Worm (Caenorhabditis elegans) whole organism, early embryonic: Measurements from ENCODE around the gene ceh-37.

Experiments used
- B0310.2 ChIP-seq: sonication (generic microtip); optimal IDR thresholded peaks from 2 replicates; lab custom pipeline; 2016; ENCODE audit warnings: mild to moderate bottlenecking, missing genetic modification characterization, missing compliant biosample characterization
- F13C5.2 ChIP-seq: sonication (generic microtip); optimal IDR thresholded peaks from 2 replicates; lab custom pipeline; 2017; ENCODE audit warnings: mild to moderate bottlenecking, missing genetic modification characterization, inconsistent platforms, missing compliant biosample characterization
- aly-1 ChIP-seq: sonication (generic microtip); optimal IDR thresholded peaks from 2 replicates; lab custom pipeline; 2016; ENCODE audit warnings: missing genetic modification characterization, missing compliant biosample characterization
- ama-1 ChIP-seq: fragments of 150-350 bp; optimal IDR thresholded peaks from 2 replicates; lab custom pipeline; 2014
- ceh-13 ChIP-seq: fragments of 200-800 bp; sonication (Bioruptor generic); optimal IDR thresholded peaks from 2 replicates; lab custom pipeline; 2018; ENCODE audit warnings: mild to moderate bottlenecking, missing genetic modification characterization, missing compliant biosample characterization
- ceh-36 ChIP-seq: sonication (generic microtip); optimal IDR thresholded peaks from 2 replicates; lab custom pipeline; 2016; ENCODE audit warnings: missing genetic modification characterization, inconsistent platforms, missing compliant biosample characterization
- hmbx-1 ChIP-seq: sonication (generic microtip); optimal IDR thresholded peaks from 2 replicates; lab custom pipeline; 2016; ENCODE audit warnings: mild to moderate bottlenecking, missing genetic modification characterization, missing compliant biosample characterization
- hmg-4 ChIP-seq: fragments of 200-800 bp; sonication (Bioruptor generic); optimal IDR thresholded peaks from 2 replicates; lab custom pipeline; 2018; ENCODE audit warnings: mild to moderate bottlenecking, missing genetic modification characterization, missing compliant biosample characterization
- pes-1 ChIP-seq: fragments of 200-800 bp; sonication (Bioruptor generic); IDR thresholded peaks from 2 replicates; pipeline ENCODE4 v1.3.6; 2022; ENCODE audit warnings: missing genetic modification reagents, missing genetic modification characterization, missing compliant biosample characterization
- scrt-1 ChIP-seq: fragments of 200-800 bp; sonication (Bioruptor generic); IDR thresholded peaks from 2 replicates; pipeline ENCODE4 v1.3.6; 2022; ENCODE audit warnings: missing genetic modification characterization, missing compliant biosample characterization
- sea-1 ChIP-seq: fragments of 200-800 bp; sonication (Bioruptor generic); conservative IDR thresholded peaks from 2 replicates; pipeline ENCODE4 v1.3.6; 2022; ENCODE audit warnings: missing genetic modification characterization, missing compliant biosample characterization
- tbx-11 ChIP-seq: fragments of 200-800 bp; sonication (Bioruptor generic); IDR thresholded peaks from 2 replicates; pipeline ENCODE4 v1.3.6; 2022; ENCODE audit warnings: missing genetic modification characterization, missing compliant biosample characterization
- tbx-37 ChIP-seq: fragments of 200-800 bp; sonication (Bioruptor generic); conservative IDR thresholded peaks from 2 replicates; pipeline ENCODE4 v1.3.6; 2022; ENCODE audit warnings: missing genetic modification reagents, missing genetic modification characterization, missing compliant biosample characterization
- tra-4 ChIP-seq: sonication (generic microtip); optimal IDR thresholded peaks from 2 replicates; lab custom pipeline; 2017; ENCODE audit warnings: missing genetic modification characterization, missing compliant biosample characterization

- no peak for TF ChIP-seq ama-1 (lab: Kevin White, UChicago)
- no peak for TF ChIP-seq hmg-4
- no peak for TF ChIP-seq B0310.2 (tag; lab: Kevin White, UChicago)
- no peak for TF ChIP-seq pes-1 (GFP tag; lab: Robert Waterston, UW)
- TF ChIP-seq ceh-13: no peak
- TF ChIP-seq tbx-37 (GFP tag; lab: Robert Waterston, UW): no peak
- no peak for TF ChIP-seq tbx-11 (GFP tag; lab: Robert Waterston, UW)
- no peak for TF ChIP-seq tra-4
- TF ChIP-seq sea-1 (GFP tag; lab: Robert Waterston, UW): no peak
- TF ChIP-seq hmbx-1 (tag; lab: Kevin White, UChicago): no peak
- no peak for TF ChIP-seq ceh-36
- TF ChIP-seq F13C5.2 (tag; lab: Kevin White, UChicago): no peak
- no peak for TF ChIP-seq aly-1 (tag; lab: Kevin White, UChicago)
- TF ChIP-seq scrt-1 (GFP tag; lab: Robert Waterston, UW): no peak
These were observed 33.7 kb upstream of the ceh-37 start for ce11 chrX:14241531-14241930.
